In the genomic region with DNA sequence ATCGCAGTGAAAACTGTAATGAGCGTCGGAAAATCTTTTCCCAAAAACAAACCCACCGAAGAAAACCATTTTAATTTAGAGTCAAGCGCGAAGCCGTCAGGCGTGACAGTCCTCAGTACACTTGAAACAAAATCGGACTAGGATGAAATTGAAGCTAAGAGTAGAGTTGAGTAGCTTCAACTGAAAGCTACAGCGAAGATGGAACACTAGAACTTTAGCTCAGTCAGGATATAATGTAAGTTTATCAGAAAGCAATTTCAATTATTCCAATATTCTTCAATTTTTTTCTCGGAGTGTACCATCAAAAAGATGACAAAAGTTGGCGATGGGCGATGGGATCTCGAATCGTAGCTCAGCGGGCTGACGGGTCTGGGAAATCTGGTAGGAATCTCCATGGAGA, we compare ENCODE assay signal across 1 fruit fly cellular context.
A peak's percentile ranks its signal among the peaks of the same experiment; 100 is the strongest.
TF ChIP-seq lines count a peak whose summit lies in the region.

No protein-coding gene starts in this region.

TF ChIP-seq in whole organism, embryonic, 481 proteins besides CTCF, POLR2A, EP300 and RAD21 (continued from another document and continues in another):
- 0 out of 3 replicates have a peak, but pooled peaks have one; percentile 37 for TF ChIP-seq H15 (GFP tag; IDR thresholded peaks at IDR 0.05; lab: Robert Waterston, UW)
- TF ChIP-seq CG1792 (GFP tag; optimal IDR thresholded peaks at IDR 0.05; lab: Kevin White, UChicago): no peak
- TF ChIP-seq HLHmδ (GFP tag; optimal IDR thresholded peaks at IDR 0.05; lab: Kevin White, UChicago): no peak
- peak; percentile 67 for TF ChIP-seq Ada2b (GFP tag; IDR thresholded peaks at IDR 0.05; lab: Robert Waterston, UW)
- TF ChIP-seq kay (GFP tag; optimal IDR thresholded peaks at IDR 0.05; lab: Kevin White, UChicago): no peak
- TF ChIP-seq NC2α (GFP tag; optimal IDR thresholded peaks at IDR 0.05; lab: Kevin White, UChicago): no peak
- no peak for TF ChIP-seq otp (GFP tag; IDR thresholded peaks at IDR 0.05; lab: Robert Waterston, UW)
- TF ChIP-seq ap (GFP tag; IDR thresholded peaks at IDR 0.05; lab: Robert Waterston, UW): 0 out of 2 replicates have a peak, but pooled peaks have one; percentile 37
- TF ChIP-seq CG3838 (GFP tag; optimal IDR thresholded peaks at IDR 0.05; lab: Kevin White, UChicago): no peak
- TF ChIP-seq CG17328 (GFP tag; IDR thresholded peaks at IDR 0.05; lab: Robert Waterston, UW): peak; percentile 60
- no peak for TF ChIP-seq Nf-YC (tag; optimal IDR thresholded peaks at IDR 0.05; lab: Kevin White, UChicago)
- peak; percentile 74 for TF ChIP-seq CG10979 (tag; optimal IDR thresholded peaks at IDR 0.05; lab: Kevin White, UChicago)
- TF ChIP-seq CG14667 (GFP tag; IDR thresholded peaks at IDR 0.05; lab: Robert Waterston, UW): no peak
- no peak for TF ChIP-seq insv (GFP tag; optimal IDR thresholded peaks at IDR 0.05; lab: Kevin White, UChicago)
- TF ChIP-seq knrl (GFP tag; IDR thresholded peaks at IDR 0.05; lab: Robert Waterston, UW; ENCODE audit: partially characterized antibody): no peak
- no peak for TF ChIP-seq CG7271 (tag; optimal IDR thresholded peaks at IDR 0.05; lab: Kevin White, UChicago)
- TF ChIP-seq CG12104 (GFP tag; optimal IDR thresholded peaks at IDR 0.05; lab: Kevin White, UChicago): no peak
- TF ChIP-seq CG17829 (tag; optimal IDR thresholded peaks at IDR 0.05; lab: Kevin White, UChicago): peak; percentile 48
- TF ChIP-seq ash1 (GFP tag; optimal IDR thresholded peaks at IDR 0.05; lab: Kevin White, UChicago): no peak
- no peak for TF ChIP-seq Stat92E (GFP tag; optimal IDR thresholded peaks at IDR 0.05; lab: Kevin White, UChicago)
- no peak for TF ChIP-seq CG11696 (GFP tag; IDR thresholded peaks at IDR 0.05; lab: Robert Waterston, UW)
- TF ChIP-seq CG3726 (GFP tag; IDR thresholded peaks at IDR 0.05; lab: Robert Waterston, UW): no peak
- no peak for TF ChIP-seq CG8478 (optimal IDR thresholded peaks at IDR 0.05; lab: Kevin White, UChicago)
- TF ChIP-seq NfI (GFP tag; optimal IDR thresholded peaks at IDR 0.05; lab: Kevin White, UChicago): peak; percentile 13
- no peak for TF ChIP-seq unc-4 (GFP tag; IDR thresholded peaks at IDR 0.05; lab: Robert Waterston, UW; ENCODE audit: partially characterized antibody)
- no peak for TF ChIP-seq D (optimal IDR thresholded peaks at IDR 0.05; lab: Kevin White, UChicago)
- TF ChIP-seq D (GFP tag; optimal IDR thresholded peaks at IDR 0.05; lab: Kevin White, UChicago): peak; percentile 48
- peak; percentile 13 for TF ChIP-seq Hsf (GFP tag; optimal IDR thresholded peaks at IDR 0.05; lab: Kevin White, UChicago)
- no peak for TF ChIP-seq peb (GFP tag; IDR thresholded peaks at IDR 0.05; lab: Robert Waterston, UW)
- TF ChIP-seq HLH54F (GFP tag; optimal IDR thresholded peaks at IDR 0.05; lab: Kevin White, UChicago): no peak
- TF ChIP-seq bab2 (GFP tag; optimal IDR thresholded peaks at IDR 0.05; lab: Kevin White, UChicago): peak; percentile 1
- no peak for TF ChIP-seq wor (GFP tag; IDR thresholded peaks at IDR 0.05; lab: Robert Waterston, UW)
- TF ChIP-seq Xbp1 (GFP tag; optimal IDR thresholded peaks at IDR 0.05; lab: Kevin White, UChicago): peak; percentile 36
- peak; percentile 48 for TF ChIP-seq tap (tag; optimal IDR thresholded peaks at IDR 0.05; lab: Kevin White, UChicago)
- no peak for TF ChIP-seq crp (GFP tag; optimal IDR thresholded peaks at IDR 0.05; lab: Kevin White, UChicago)
- TF ChIP-seq dati (GFP tag; IDR thresholded peaks at IDR 0.05; lab: Robert Waterston, UW): no peak
- peak; percentile 37; the same call in 1 of the 2 replicates for TF ChIP-seq CG11247 (GFP tag; IDR thresholded peaks at IDR 0.05; lab: Robert Waterston, UW)
- TF ChIP-seq CG17359 (tag; optimal IDR thresholded peaks at IDR 0.05; lab: Kevin White, UChicago): peak; percentile 62
- TF ChIP-seq CG2120 (GFP tag; optimal IDR thresholded peaks at IDR 0.05; lab: Kevin White, UChicago): no peak
- TF ChIP-seq CG7745 (tag; optimal IDR thresholded peaks at IDR 0.05; lab: Kevin White, UChicago): no peak
- TF ChIP-seq CG6654 (GFP tag; optimal IDR thresholded peaks at IDR 0.05; lab: Kevin White, UChicago): peak; percentile 20
- TF ChIP-seq disco-r (GFP tag; optimal IDR thresholded peaks at IDR 0.05; lab: Kevin White, UChicago): no peak
- peak; percentile 9 for TF ChIP-seq CG9727 (GFP tag; optimal IDR thresholded peaks at IDR 0.05; lab: Kevin White, UChicago)
- no peak for TF ChIP-seq ara (GFP tag; IDR thresholded peaks at IDR 0.05; lab: Robert Waterston, UW)
- TF ChIP-seq fd102C (GFP tag; optimal IDR thresholded peaks at IDR 0.05; lab: Kevin White, UChicago): no peak
- TF ChIP-seq gce (GFP tag; IDR thresholded peaks at IDR 0.05; lab: Robert Waterston, UW): no peak
- TF ChIP-seq ato (GFP tag; IDR thresholded peaks at IDR 0.05; lab: Robert Waterston, UW; ENCODE audit: partially characterized antibody): no peak
- TF ChIP-seq CG2202 (tag; optimal IDR thresholded peaks at IDR 0.05; lab: Kevin White, UChicago): no peak
- peak; percentile 32 for TF ChIP-seq CG17385 (GFP tag; optimal IDR thresholded peaks at IDR 0.05; lab: Kevin White, UChicago)
- TF ChIP-seq CG18764 (GFP tag; optimal IDR thresholded peaks at IDR 0.05; lab: Kevin White, UChicago): peak; percentile 19
- TF ChIP-seq rib (GFP tag; IDR thresholded peaks at IDR 0.05; lab: Robert Waterston, UW): no peak
- TF ChIP-seq stwl (tag; optimal IDR thresholded peaks at IDR 0.05; lab: Kevin White, UChicago): no peak
- no peak for TF ChIP-seq pb (GFP tag; optimal IDR thresholded peaks at IDR 0.05; lab: Kevin White, UChicago)
- TF ChIP-seq CG2678 (tag; optimal IDR thresholded peaks at IDR 0.05; lab: Kevin White, UChicago): peak; percentile 60
- TF ChIP-seq Dp (GFP tag; optimal IDR thresholded peaks at IDR 0.05; lab: Kevin White, UChicago): no peak
- TF ChIP-seq Deaf1 (tag; optimal IDR thresholded peaks at IDR 0.05; lab: Kevin White, UChicago): no peak
- peak; percentile 66 for TF ChIP-seq dmrt99B (tag; optimal IDR thresholded peaks at IDR 0.05; lab: Kevin White, UChicago)
- TF ChIP-seq CG13424 (tag; optimal IDR thresholded peaks at IDR 0.05; lab: Kevin White, UChicago): peak; percentile 42
- no peak for TF ChIP-seq Fer2 (tag; optimal IDR thresholded peaks at IDR 0.05; lab: Kevin White, UChicago)
- TF ChIP-seq bsh (GFP tag; optimal IDR thresholded peaks at IDR 0.05; lab: Kevin White, UChicago): peak in 1 of 2 experiments; percentile 69
- TF ChIP-seq Ets65A (GFP tag; lab: Kevin White, UChicago): peak; percentile 75
- no peak for TF ChIP-seq CG2889 (GFP tag; IDR thresholded peaks at IDR 0.05; lab: Robert Waterston, UW)
- TF ChIP-seq CoRest (tag; optimal IDR thresholded peaks at IDR 0.05; lab: Kevin White, UChicago): peak; percentile 38
- no peak for TF ChIP-seq CG13775 (GFP tag; optimal IDR thresholded peaks at IDR 0.05; lab: Kevin White, UChicago)
- peak; percentile 65 for TF ChIP-seq gem (tag; optimal IDR thresholded peaks at IDR 0.05; lab: Kevin White, UChicago)
- no peak for TF ChIP-seq fru (optimal IDR thresholded peaks at IDR 0.05; lab: Kevin White, UChicago)
- TF ChIP-seq Dip3 (GFP tag; optimal IDR thresholded peaks at IDR 0.05; lab: Kevin White, UChicago): no peak
- no peak for TF ChIP-seq NK7.1 (GFP tag; optimal IDR thresholded peaks at IDR 0.05; lab: Kevin White, UChicago)
- no peak for TF ChIP-seq slou (GFP tag; optimal IDR thresholded peaks at IDR 0.05; lab: Kevin White, UChicago)
- TF ChIP-seq z (GFP tag; IDR thresholded peaks at IDR 0.05; lab: Robert Waterston, UW): no peak
- no peak for TF ChIP-seq Lhr (GFP tag; optimal IDR thresholded peaks at IDR 0.05; lab: Kevin White, UChicago)
- no peak for TF ChIP-seq CG3065 (GFP tag; optimal IDR thresholded peaks at IDR 0.05; lab: Kevin White, UChicago)
- no peak for TF ChIP-seq jigr1 (GFP tag; IDR thresholded peaks at IDR 0.05; lab: Robert Waterston, UW)
- TF ChIP-seq Sry-β (GFP tag; optimal IDR thresholded peaks at IDR 0.05; lab: Kevin White, UChicago): no peak
- TF ChIP-seq CG32532 (GFP tag; IDR thresholded peaks at IDR 0.05; lab: Robert Waterston, UW): 0 out of 2 replicates have a peak, but pooled peaks have one; percentile 17
- TF ChIP-seq HLH3B (GFP tag; IDR thresholded peaks at IDR 0.05; lab: Robert Waterston, UW): peak; percentile 64; the same call in 1 of the 2 replicates
- no peak for TF ChIP-seq ERR (GFP tag; optimal IDR thresholded peaks at IDR 0.05; lab: Kevin White, UChicago)
- TF ChIP-seq CG9876 (GFP tag; optimal IDR thresholded peaks at IDR 0.05; lab: Kevin White, UChicago): no peak
- TF ChIP-seq ranshi (GFP tag; IDR thresholded peaks at IDR 0.05; lab: Robert Waterston, UW): peak; percentile 55; the same call in 1 of the 2 replicates
- TF ChIP-seq phol (tag; optimal IDR thresholded peaks at IDR 0.05; lab: Kevin White, UChicago): peak; percentile 66
- peak; percentile 70 for TF ChIP-seq ci (GFP tag; IDR thresholded peaks at IDR 0.05; lab: Robert Waterston, UW)
- TF ChIP-seq CG32767 (GFP tag; IDR thresholded peaks at IDR 0.05; lab: Robert Waterston, UW): peak; percentile 37; the same call in 1 of the 2 replicates
- TF ChIP-seq slp2 (GFP tag; optimal IDR thresholded peaks at IDR 0.05; lab: Kevin White, UChicago): peak; percentile 10
- no peak for TF ChIP-seq CG33557 (GFP tag; optimal IDR thresholded peaks at IDR 0.05; lab: Kevin White, UChicago)
- TF ChIP-seq Aef1 (GFP tag; IDR thresholded peaks at IDR 0.05; lab: Robert Waterston, UW): 0 out of 3 replicates have a peak, but pooled peaks have one; percentile 25
- TF ChIP-seq CG13123 (GFP tag; optimal IDR thresholded peaks at IDR 0.05; lab: Kevin White, UChicago): no peak
- TF ChIP-seq wdn (GFP tag; IDR thresholded peaks at IDR 0.05; lab: Robert Waterston, UW): no peak
- TF ChIP-seq Optix (GFP tag; IDR thresholded peaks at IDR 0.05; lab: Robert Waterston, UW): no peak
- TF ChIP-seq hbn (GFP tag; IDR thresholded peaks at IDR 0.05; lab: Robert Waterston, UW; ENCODE audit: partially characterized antibody): no peak
- TF ChIP-seq vnd (GFP tag; IDR thresholded peaks at IDR 0.05; lab: Robert Waterston, UW; ENCODE audit: partially characterized antibody): no peak
- peak; percentile 56 for TF ChIP-seq CG8388 (GFP tag; optimal IDR thresholded peaks at IDR 0.05; lab: Kevin White, UChicago)
- TF ChIP-seq Lpt (GFP tag; optimal IDR thresholded peaks at IDR 0.05; lab: Kevin White, UChicago): no peak
- 0 out of 2 replicates have a peak, but pooled peaks have one; percentile 12 for TF ChIP-seq Rfx (GFP tag; IDR thresholded peaks at IDR 0.05; lab: Robert Waterston, UW)
- TF ChIP-seq MBD-R2 (GFP tag; IDR thresholded peaks at IDR 0.05; lab: Robert Waterston, UW): no peak
- TF ChIP-seq CG11093 (GFP tag; IDR thresholded peaks at IDR 0.05; lab: Robert Waterston, UW): no peak
- no peak for TF ChIP-seq en (GFP tag; optimal IDR thresholded peaks at IDR 0.05; lab: Kevin White, UChicago)
- no peak for TF ChIP-seq CG14014 (GFP tag; IDR thresholded peaks at IDR 0.05; lab: Robert Waterston, UW)
- TF ChIP-seq CG7556 (GFP tag; optimal IDR thresholded peaks at IDR 0.05; lab: Kevin White, UChicago): peak; percentile 19
- 0 out of 2 replicates have a peak, but pooled peaks have one; percentile 8 for TF ChIP-seq CG4404 (GFP tag; IDR thresholded peaks at IDR 0.05; lab: Robert Waterston, UW)
- TF ChIP-seq CG31388 (GFP tag; optimal IDR thresholded peaks at IDR 0.05; lab: Kevin White, UChicago): no peak
- no peak for TF ChIP-seq CG14860 (GFP tag; IDR thresholded peaks at IDR 0.05; lab: Robert Waterston, UW; ENCODE audit: partially characterized antibody)
- no peak for TF ChIP-seq br (optimal IDR thresholded peaks at IDR 0.05; lab: Kevin White, UChicago)
- TF ChIP-seq HmgZ (tag; optimal IDR thresholded peaks at IDR 0.05; lab: Kevin White, UChicago): no peak
- peak; percentile 48 for TF ChIP-seq CG31441 (GFP tag; IDR thresholded peaks at IDR 0.05; lab: Robert Waterston, UW)
- no peak for TF ChIP-seq Ets97D (GFP tag; optimal IDR thresholded peaks at IDR 0.05; lab: Kevin White, UChicago)
- TF ChIP-seq CG7963 (GFP tag; IDR thresholded peaks at IDR 0.05; lab: Robert Waterston, UW; ENCODE audit: partially characterized antibody): no peak
- TF ChIP-seq nau (GFP tag; optimal IDR thresholded peaks at IDR 0.05; lab: Kevin White, UChicago): peak; percentile 14
- TF ChIP-seq eyg (GFP tag; optimal IDR thresholded peaks at IDR 0.05; lab: Kevin White, UChicago): no peak
- peak; percentile 73 for TF ChIP-seq Med (GFP tag; lab: Kevin White, UChicago)
- peak; percentile 1 for TF ChIP-seq CG12659 (GFP tag; optimal IDR thresholded peaks at IDR 0.05; lab: Kevin White, UChicago)
- TF ChIP-seq tup (GFP tag; optimal IDR thresholded peaks at IDR 0.05; lab: Kevin White, UChicago): no peak
- no peak for TF ChIP-seq CG11085 (GFP tag; IDR thresholded peaks at IDR 0.05; lab: Robert Waterston, UW)
- TF ChIP-seq CG15269 (tag; optimal IDR thresholded peaks at IDR 0.05; lab: Kevin White, UChicago): peak; percentile 15
- TF ChIP-seq dimm (GFP tag; IDR thresholded peaks at IDR 0.05; lab: Robert Waterston, UW): peak; percentile 33; the same call in 1 of the 2 replicates
- peak; percentile 50; the same call in 2 of the 3 replicates for TF ChIP-seq row (GFP tag; IDR thresholded peaks at IDR 0.05; lab: Robert Waterston, UW)
- TF ChIP-seq CG6175 (GFP tag; IDR thresholded peaks at IDR 0.05; lab: Robert Waterston, UW): no peak
- TF ChIP-seq Sry-δ (GFP tag; optimal IDR thresholded peaks at IDR 0.05; lab: Kevin White, UChicago): peak; percentile 0
- TF ChIP-seq sisA (GFP tag; IDR thresholded peaks at IDR 0.05; lab: Robert Waterston, UW): peak; percentile 65
- no peak for TF ChIP-seq B-H2 (GFP tag; optimal IDR thresholded peaks at IDR 0.05; lab: Kevin White, UChicago)
- TF ChIP-seq ems (GFP tag; optimal IDR thresholded peaks at IDR 0.05; lab: Kevin White, UChicago): no peak
- TF ChIP-seq CG30403 (GFP tag; optimal IDR thresholded peaks at IDR 0.05; lab: Kevin White, UChicago): peak; percentile 45
- peak; percentile 38 for TF ChIP-seq CG6813 (GFP tag; optimal IDR thresholded peaks at IDR 0.05; lab: Kevin White, UChicago)
- TF ChIP-seq tio (GFP tag; optimal IDR thresholded peaks at IDR 0.05; lab: Kevin White, UChicago): no peak
- peak; percentile 11 to 14 for TF ChIP-seq Pdp1 (GFP tag; optimal IDR thresholded peaks at IDR 0.05; lab: Kevin White, UChicago)
- no peak for TF ChIP-seq GATAe (GFP tag; conservative IDR thresholded peaks at IDR 0.05; lab: Robert Waterston, UW)
- TF ChIP-seq TFAM (GFP tag; optimal IDR thresholded peaks at IDR 0.05; lab: Kevin White, UChicago): no peak
- peak; percentile 54 for TF ChIP-seq CG7839 (tag; optimal IDR thresholded peaks at IDR 0.05; lab: Kevin White, UChicago)
- peak; percentile 70 for TF ChIP-seq Xrp1 (GFP tag; IDR thresholded peaks at IDR 0.05; lab: Robert Waterston, UW)
- no peak for TF ChIP-seq CG9609 (GFP tag; optimal IDR thresholded peaks at IDR 0.05; lab: Kevin White, UChicago)
- no peak for TF ChIP-seq CG14965 (GFP tag; optimal IDR thresholded peaks at IDR 0.05; lab: Kevin White, UChicago; ENCODE audit: borderline replicate concordance)
